Fruit fly (Drosophila melanogaster): ENCODE measurements around the gene CG8010.

dm6 chrX:19229855-19230433, 38.8 kb downstream of the CG8010 start:
- TF ChIP-seq CG8301 (tag; optimal IDR thresholded peaks at IDR 0.05) (peak; percentile 82), CG13204 (GFP tag; optimal IDR thresholded peaks at IDR 0.05) (no peak), rn (GFP tag; IDR thresholded peaks at IDR 0.05) (no peak), CG4496 (GFP tag; IDR thresholded peaks at IDR 0.05) (no peak), CG34367 (tag; optimal IDR thresholded peaks at IDR 0.05) (peak; percentile 20), Ets98B (GFP tag; IDR thresholded peaks at IDR 0.05) (peak; percentile 42; the same call in 1 of the 2 replicates), CG12605 (GFP tag; IDR thresholded peaks at IDR 0.05) (0 out of 2 replicates have a peak, but pooled peaks have one; percentile 11), gl (tag; optimal IDR thresholded peaks at IDR 0.05) (no peak)

Data from whole organism, pupa.